Worm (Caenorhabditis elegans) whole organism, L4/young adult: Measurements from ENCODE around the gene ugt-42.
A peak's percentile ranks its signal among the peaks of the same experiment; 100 is the strongest.

Experiments used
- W03F9.2 ChIP-seq: fragments of 150-350 bp; optimal IDR thresholded peaks from 2 replicates; lab custom pipeline; 2014; ENCODE audit warnings: missing biosample characterization, missing genetic modification characterization
- dao-5 ChIP-seq: sonication (generic microtip); optimal IDR thresholded peaks from 2 replicates; lab custom pipeline; 2016; ENCODE audit warnings: missing genotype, missing genetic modification characterization, moderate library complexity, missing compliant biosample characterization
- him-1 ChIP-seq: sonication (generic microtip); optimal IDR thresholded peaks from 2 replicates; lab custom pipeline; 2016; ENCODE audit warnings: missing genotype, missing genetic modification reagents, missing genetic modification characterization, missing compliant biosample characterization

Gene ugt-42

ce11 chrV:664337-664847 is 17.4 kb downstream of the ugt-42 start, which contains the start of the genes F31F4.11 and srh-266:
Gene F31F4.11, minus strand, starts transcription at chrV:664437.
Gene srh-266, plus strand, starts transcription at chrV:664797.
- TF ChIP-seq him-1 (tag; lab: Kevin White, UChicago) (no peak), dao-5 (tag; lab: Kevin White, UChicago) (no peak), W03F9.2 (tag; lab: Kevin White, UChicago) (no peak)

DNA sequence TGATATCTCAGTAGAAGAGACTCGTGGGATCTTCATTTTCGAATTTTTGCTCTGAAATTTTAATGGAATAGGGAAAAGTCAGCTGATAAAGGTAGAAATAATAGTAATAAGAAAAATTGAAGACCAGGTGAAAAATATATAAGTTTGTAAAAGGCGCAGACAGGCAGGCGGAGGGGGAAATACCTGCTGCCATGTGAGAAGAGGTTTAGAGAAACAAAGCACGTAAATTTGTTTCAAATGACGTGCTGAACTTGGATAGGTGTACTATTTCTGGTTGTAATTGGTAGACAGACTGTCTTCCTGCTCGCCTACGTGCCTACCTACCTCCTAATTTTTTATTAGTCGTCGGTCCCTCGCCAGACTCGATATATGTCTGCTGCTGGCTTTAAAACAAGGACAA is 20.5 kb downstream of the ugt-42 start, which contains the start of gene nhr-180:
TSS of gene nhr-180 (minus strand) at position 52 of the 400 bp plus-strand sequence.
- TF ChIP-seq dao-5 (tag; lab: Kevin White, UChicago) (no peak), him-1 (tag; lab: Kevin White, UChicago) (no peak), W03F9.2 (tag; lab: Kevin White, UChicago) (no peak)

DNA sequence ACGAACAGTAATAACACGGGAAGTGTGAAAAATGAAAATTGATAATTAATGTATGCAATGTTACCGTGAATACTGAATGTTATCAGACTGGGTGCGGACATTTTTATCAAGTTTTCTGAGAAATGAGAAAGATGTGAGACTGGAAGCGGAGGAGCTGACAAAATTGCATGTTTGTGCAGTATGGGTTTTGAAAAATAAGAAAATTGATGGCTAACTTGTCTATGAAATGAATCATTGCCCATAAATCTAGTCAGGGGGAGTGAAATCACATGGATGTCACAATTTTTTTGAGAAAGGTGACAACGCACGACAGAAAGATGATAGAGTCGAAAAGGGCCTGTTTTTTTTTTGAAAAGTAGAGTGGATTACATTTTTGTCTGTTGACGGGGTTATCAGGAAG is 24.4 kb downstream of the ugt-42 start, which contains the start of gene sru-24:
TSS of gene sru-24 (minus strand) at position 101 of the 400 bp plus-strand sequence.
- no peak for TF ChIP-seq him-1 (tag; lab: Kevin White, UChicago)
- no peak for TF ChIP-seq W03F9.2 (tag; lab: Kevin White, UChicago)

DNA sequence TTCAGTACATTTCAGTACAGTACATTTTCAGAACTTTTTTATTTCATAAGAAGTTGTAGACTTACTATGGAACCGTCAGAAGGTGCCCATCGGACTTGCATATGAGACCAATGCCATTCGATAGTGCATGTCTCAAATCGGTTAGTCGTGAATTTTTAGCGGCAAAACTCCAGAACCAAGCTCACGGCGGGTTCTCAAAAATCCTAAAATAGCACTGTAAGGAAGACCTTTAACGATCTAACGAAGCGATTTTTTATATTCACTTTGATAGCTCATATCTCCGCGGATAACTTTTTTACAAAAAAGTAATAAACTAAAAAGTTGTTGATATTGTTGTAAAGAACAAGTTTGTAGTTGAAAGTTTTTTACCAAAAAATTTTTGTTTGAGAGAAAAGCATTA is 27.2 kb downstream of the ugt-42 start, which contains the start of gene sru-25:
TSS of gene sru-25 (minus strand) at position 101 of the 400 bp plus-strand sequence.
- TF ChIP-seq him-1 (tag; lab: Kevin White, UChicago) (no peak), W03F9.2 (tag; lab: Kevin White, UChicago) (no peak), dao-5 (tag; lab: Kevin White, UChicago) (no peak)

- TF ChIP-seq him-1 (tag; lab: Kevin White, UChicago) (no peak), dao-5 (tag; lab: Kevin White, UChicago) (no peak), W03F9.2 (tag; lab: Kevin White, UChicago) (no peak)
These were observed 29.1 kb downstream of the ugt-42 start for ce11 chrV:676090-676489.

DNA sequence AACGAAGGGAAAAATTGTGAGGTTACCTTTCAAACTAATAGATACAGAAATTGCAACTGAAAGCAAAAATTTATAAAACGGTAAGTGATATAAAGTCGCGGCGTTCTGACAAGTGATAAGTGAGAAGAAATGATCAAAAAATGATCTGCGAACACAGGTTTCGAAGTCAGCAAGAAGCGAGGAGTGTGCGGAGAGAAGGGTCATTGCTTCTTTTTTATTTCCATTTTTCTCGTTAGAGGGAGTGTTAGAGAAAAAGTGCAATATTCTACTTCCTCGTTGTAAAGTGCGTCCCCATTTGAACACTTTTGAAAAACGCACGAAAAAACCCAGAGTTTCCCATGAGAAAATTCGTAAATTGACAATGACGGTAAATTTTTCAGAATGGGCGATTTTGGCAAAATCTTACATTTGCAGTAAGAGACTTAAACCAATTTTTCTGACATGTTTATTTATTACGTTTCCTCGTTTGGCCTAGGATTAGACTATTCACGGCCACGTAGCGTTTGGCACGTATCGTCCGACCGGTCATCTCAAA is 29.6 kb downstream of the ugt-42 start, which contains the start of the genes fbxa-72 and srx-21:
TSS of gene fbxa-72 (minus strand) at position 204 of the 535 bp plus-strand sequence.
TSS of gene srx-21 (plus strand) at position 485 of the 535 bp plus-strand sequence.
- TF ChIP-seq him-1 (tag; lab: Kevin White, UChicago) (no peak), W03F9.2 (tag; lab: Kevin White, UChicago) (peak; percentile 4), dao-5 (tag; lab: Kevin White, UChicago) (no peak)

- TF ChIP-seq him-1 (tag; lab: Kevin White, UChicago) = no peak
- TF ChIP-seq W03F9.2 (tag; lab: Kevin White, UChicago) = no peak
These were observed 32.7 kb downstream of the ugt-42 start, which contains the start of gene srx-22 for ce11 chrV:679663-680062. Gene srx-22, plus strand, starts transcription at chrV:679963.

- TF ChIP-seq dao-5 (tag; lab: Kevin White, UChicago) (no peak), him-1 (tag; lab: Kevin White, UChicago) (no peak), W03F9.2 (tag; lab: Kevin White, UChicago) (no peak)
These were observed 35.0 kb downstream of the ugt-42 start, which contains the start of gene srx-23 for ce11 chrV:682031-682430. Gene srx-23, plus strand, starts transcription at chrV:682331.

DNA sequence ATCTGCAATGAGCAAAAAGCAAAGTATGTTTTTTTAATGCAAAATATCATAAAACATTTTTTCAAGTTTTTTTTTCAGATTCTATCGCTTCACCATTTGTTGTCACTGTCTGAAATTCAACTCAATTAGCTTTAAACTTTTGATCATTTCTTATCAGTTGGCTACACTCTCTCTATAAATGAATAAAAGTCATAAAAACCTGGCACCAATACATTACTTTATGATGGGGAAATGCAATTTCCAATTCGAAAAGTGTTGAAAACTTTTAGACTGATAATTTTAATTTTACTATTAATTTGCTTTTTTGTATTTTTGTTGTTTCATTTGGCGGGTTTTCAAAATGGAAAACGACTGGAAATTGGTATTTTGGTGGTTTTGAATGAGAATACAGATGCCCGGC is 36.9 kb downstream of the ugt-42 start, which contains the start of gene F31F4.1:
TSS of gene F31F4.1 (plus strand) at position 203 of the 400 bp plus-strand sequence.
- TF ChIP-seq dao-5 (tag; lab: Kevin White, UChicago) = no peak

- no peak for TF ChIP-seq dao-5 (tag; lab: Kevin White, UChicago)
- TF ChIP-seq W03F9.2 (tag; lab: Kevin White, UChicago) = no peak
- TF ChIP-seq him-1 (tag; lab: Kevin White, UChicago) = no peak
These were observed 40.4 kb downstream of the ugt-42 start, which contains the start of gene H25P19.1 for ce11 chrV:687384-687783. Gene H25P19.1, plus strand, starts transcription at chrV:687684.

- TF ChIP-seq W03F9.2 (tag; lab: Kevin White, UChicago) (no peak), dao-5 (tag; lab: Kevin White, UChicago) (no peak), him-1 (tag; lab: Kevin White, UChicago) (no peak)
These were observed 42.5 kb downstream of the ugt-42 start for ce11 chrV:689538-689937.

DNA sequence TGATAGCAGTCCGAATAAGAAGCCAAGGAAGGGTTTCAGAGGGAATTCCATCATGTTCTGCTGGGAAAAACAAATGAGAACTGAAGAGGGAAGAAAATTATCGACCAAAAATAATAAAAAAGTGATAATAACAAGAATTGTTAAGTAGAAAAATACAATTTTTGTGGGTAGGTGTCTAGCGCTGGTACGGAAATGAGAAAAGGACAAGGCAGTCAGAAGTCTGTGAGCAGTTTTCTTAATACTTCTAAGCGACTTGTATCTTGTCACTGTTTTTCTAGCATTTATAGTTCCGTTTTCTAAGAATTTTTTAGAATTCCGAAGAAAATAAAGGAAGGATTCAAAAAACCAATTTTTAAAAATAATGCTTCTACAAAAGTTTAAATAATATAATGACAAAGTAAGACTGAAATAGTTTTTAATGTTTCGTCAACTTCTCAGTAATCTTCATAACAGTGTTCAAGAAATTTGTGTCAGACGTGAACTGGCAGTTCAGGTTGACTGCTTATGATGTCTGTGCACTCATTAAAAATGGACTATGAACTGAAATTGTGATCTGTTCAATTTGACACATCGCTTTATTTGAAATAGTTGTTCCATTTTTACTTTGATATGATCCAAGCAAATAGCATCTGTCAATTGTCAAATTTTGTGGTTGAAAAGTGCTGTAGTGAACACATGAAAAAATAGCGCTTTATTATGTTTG is 45.9 kb downstream of the ugt-42 start, which contains the start of gene srx-4:
TSS of gene srx-4 (minus strand) at position 51 of the 703 bp plus-strand sequence.
- TF ChIP-seq dao-5 (tag; lab: Kevin White, UChicago) (no peak), W03F9.2 (tag; lab: Kevin White, UChicago) (no peak), him-1 (tag; lab: Kevin White, UChicago) (no peak)

DNA sequence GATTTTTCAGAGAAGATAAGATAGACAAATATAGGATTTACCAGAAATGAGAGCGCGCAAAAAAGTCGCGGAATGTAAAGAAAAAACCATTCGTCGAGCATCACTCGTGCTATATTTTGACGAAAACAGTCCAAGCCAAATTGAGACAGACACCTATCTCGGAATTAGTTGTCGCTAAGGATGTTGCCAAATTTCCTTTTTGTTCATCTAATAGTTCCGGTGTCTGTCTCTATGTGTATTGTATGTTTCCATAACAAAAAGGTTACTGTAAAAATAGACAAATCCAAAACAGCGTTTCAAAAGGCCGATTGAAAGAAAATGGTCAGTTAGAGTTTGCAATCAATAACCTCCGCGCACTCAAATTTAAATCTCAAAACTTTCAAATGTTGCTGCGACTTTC is 47.6 kb downstream of the ugt-42 start, which contains the start of gene srj-53:
TSS of gene srj-53 (minus strand) at position 101 of the 400 bp plus-strand sequence.
- TF ChIP-seq W03F9.2 (tag; lab: Kevin White, UChicago) (no peak), dao-5 (tag; lab: Kevin White, UChicago) (no peak), him-1 (tag; lab: Kevin White, UChicago) (no peak)
